Fruit fly (Drosophila melanogaster): ENCODE results near the gene PolG1.

The PolG1 gene

dm6 chr2L:13838647-13839390 lies 11.2 kb upstream of the PolG1 start (continued):
- TF ChIP-seq CG17186 (GFP tag; optimal IDR thresholded peaks at IDR 0.05) (no peak), schlank (tag; optimal IDR thresholded peaks at IDR 0.05) (peak; percentile 11), ems (GFP tag; optimal IDR thresholded peaks at IDR 0.05) (peak; percentile 13), CG8290 (GFP tag; optimal IDR thresholded peaks at IDR 0.05) (peak; percentile 14), CG8290 (tag; optimal IDR thresholded peaks at IDR 0.05) (peak in 1 of 2 experiments; percentile 55), danr (GFP tag; IDR thresholded peaks at IDR 0.05) (no peak), D19A (tag; optimal IDR thresholded peaks at IDR 0.05) (peak; percentile 80), CG12236 (GFP tag; optimal IDR thresholded peaks at IDR 0.05) (no peak), TFAM (GFP tag; optimal IDR thresholded peaks at IDR 0.05) (no peak), dmrt99B (tag; optimal IDR thresholded peaks at IDR 0.05) (peak; percentile 37), sqz (GFP tag; optimal IDR thresholded peaks at IDR 0.05) (no peak), Doc2 (GFP tag; IDR thresholded peaks at IDR 0.05) (no peak), Hr3 (GFP tag; optimal IDR thresholded peaks at IDR 0.05) (peak; percentile 27), CG5953 (GFP tag; IDR thresholded peaks at IDR 0.05) (no peak), CoRest (tag; optimal IDR thresholded peaks at IDR 0.05) (peak; percentile 10), Taf1 (GFP tag; IDR thresholded peaks at IDR 0.05) (no peak), eyg (GFP tag; optimal IDR thresholded peaks at IDR 0.05) (no peak), vfl (GFP tag; optimal IDR thresholded peaks at IDR 0.05) (no peak), CG6272 (GFP tag; IDR thresholded peaks at IDR 0.05) (no peak), E2f1 (GFP tag; IDR thresholded peaks at IDR 0.05) (no peak), CG17829 (tag; optimal IDR thresholded peaks at IDR 0.05) (no peak), CG42726 (GFP tag; IDR thresholded peaks at IDR 0.05; ENCODE audit: partially characterized antibody) (no peak), CG16813 (GFP tag; IDR thresholded peaks at IDR 0.05; ENCODE audit: partially characterized antibody) (no peak)

DNA sequence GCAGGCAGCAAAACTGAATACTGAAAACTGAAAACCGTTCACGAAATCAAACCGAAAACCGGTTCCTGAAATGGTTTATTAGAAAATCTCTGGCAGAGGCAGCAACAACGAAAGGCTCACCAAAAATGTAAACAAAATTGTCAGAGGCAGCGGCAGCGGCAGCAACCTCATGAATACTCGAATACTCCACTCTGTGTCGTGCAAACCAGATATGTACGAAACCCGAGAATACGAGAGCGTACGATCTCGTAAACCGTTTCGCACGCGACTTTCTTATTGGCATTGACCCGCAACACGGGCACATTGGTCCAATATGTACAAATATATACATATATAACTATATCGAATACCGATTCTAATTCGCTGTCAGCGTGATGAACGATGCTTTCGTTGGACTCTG lies 10.0 kb upstream of the PolG1 start:
- TF ChIP-seq en (GFP tag; optimal IDR thresholded peaks at IDR 0.05) = no peak
- TF ChIP-seq Dad (GFP tag; optimal IDR thresholded peaks at IDR 0.05) = no peak
- 0 out of 3 replicates have a peak, but pooled peaks have one; percentile 54 for TF ChIP-seq CG2199 (GFP tag; IDR thresholded peaks at IDR 0.05)
- no peak for TF ChIP-seq trh (GFP tag; optimal IDR thresholded peaks at IDR 0.05)
- TF ChIP-seq CG7745 (tag; optimal IDR thresholded peaks at IDR 0.05) = no peak
- peak; percentile 45 for TF ChIP-seq lbe (GFP tag; optimal IDR thresholded peaks at IDR 0.05)
- TF ChIP-seq Med (GFP tag) = peak; percentile 4
- TF ChIP-seq CG6175 (GFP tag; IDR thresholded peaks at IDR 0.05) = peak; percentile 92; the same call in 2 of the 3 replicates
- peak; percentile 48; the same call in 1 of the 2 replicates for TF ChIP-seq Adf1 (GFP tag; IDR thresholded peaks at IDR 0.05)
- no peak for TF ChIP-seq CG1233 (GFP tag; optimal IDR thresholded peaks at IDR 0.05)
- TF ChIP-seq kni (GFP tag; optimal IDR thresholded peaks at IDR 0.05) = peak; percentile 48
- peak; percentile 41 for TF ChIP-seq Elba2 (GFP tag; optimal IDR thresholded peaks at IDR 0.05)
- no peak for TF ChIP-seq pb (GFP tag; optimal IDR thresholded peaks at IDR 0.05)
- peak; percentile 56 for TF ChIP-seq Deaf1 (tag; optimal IDR thresholded peaks at IDR 0.05)
- no peak for TF ChIP-seq CG18764 (GFP tag; optimal IDR thresholded peaks at IDR 0.05)
- TF ChIP-seq CG4854 (GFP tag; optimal IDR thresholded peaks at IDR 0.05) = no peak
- TF ChIP-seq tx (GFP tag; optimal IDR thresholded peaks at IDR 0.05) = no peak
- 0 out of 3 replicates have a peak, but pooled peaks have one; percentile 34 for TF ChIP-seq CG34224 (GFP tag; IDR thresholded peaks at IDR 0.05; ENCODE audit: partially characterized antibody)
- TF ChIP-seq CG30020 (tag; optimal IDR thresholded peaks at IDR 0.05) = no peak
- TF ChIP-seq CG10543 (GFP tag; optimal IDR thresholded peaks at IDR 0.05) = peak; percentile 2
- TF ChIP-seq CG31224 (GFP tag; IDR thresholded peaks at IDR 0.05) = no peak
- peak; percentile 72 for TF ChIP-seq sd (tag; optimal IDR thresholded peaks at IDR 0.05)
- TF ChIP-seq ATbp (GFP tag; optimal IDR thresholded peaks at IDR 0.05) = no peak
- TF ChIP-seq CG13894 (tag; optimal IDR thresholded peaks at IDR 0.05) = peak; percentile 25
- no peak for TF ChIP-seq chn (GFP tag; optimal IDR thresholded peaks at IDR 0.05)
- TF ChIP-seq ab (GFP tag; optimal IDR thresholded peaks at IDR 0.05) = no peak
- TF ChIP-seq Abd-B (GFP tag; optimal IDR thresholded peaks at IDR 0.05) = no peak

Measured in whole organism, embryonic.